Fruit fly (Drosophila melanogaster): ENCODE results near the gene pths.

pths gene

DNA sequence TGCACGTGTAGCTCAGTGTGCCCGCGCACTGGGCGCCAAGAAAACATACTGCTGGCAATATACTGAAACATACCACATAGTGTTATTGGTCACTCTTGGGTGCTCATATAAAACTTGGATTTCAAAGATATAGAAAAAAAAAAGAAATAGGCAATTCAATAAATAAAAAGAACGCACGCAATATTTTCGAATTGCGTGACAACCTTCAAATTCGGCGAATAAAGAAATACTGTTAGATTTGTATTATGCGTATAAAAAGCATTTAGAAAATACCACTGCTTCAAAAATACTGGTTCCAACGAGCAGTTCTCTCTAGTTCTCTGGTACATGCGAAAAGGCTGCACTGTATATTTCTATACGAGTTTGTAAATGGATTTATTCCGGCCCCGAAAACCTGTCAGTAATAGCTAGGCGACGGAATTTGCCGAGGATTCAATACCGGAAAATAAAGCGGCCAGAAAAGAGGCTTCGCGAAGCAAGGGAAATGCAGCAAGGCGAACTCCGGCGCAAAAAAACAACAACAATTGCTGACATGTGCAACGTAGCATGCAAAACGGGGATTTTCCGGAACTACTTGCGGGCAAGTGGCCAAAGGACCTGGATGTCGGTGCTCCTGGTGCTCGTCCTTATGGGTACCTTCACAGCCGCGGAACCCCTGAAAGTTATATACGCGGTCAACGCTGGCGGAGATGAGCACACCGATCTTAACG lies 40.5 kb upstream of the pths start, which contains the start of gene CG9257 (continued):
- TF ChIP-seq Dbx (GFP tag; IDR thresholded peaks at IDR 0.05) (no peak), lilli (GFP tag; optimal IDR thresholded peaks at IDR 0.05) (peak; percentile 46), CG17829 (tag; optimal IDR thresholded peaks at IDR 0.05) (peak; percentile 11), luna (GFP tag; optimal IDR thresholded peaks at IDR 0.05) (no peak), gsb-n (tag; optimal IDR thresholded peaks at IDR 0.05) (no peak), CG2199 (GFP tag; IDR thresholded peaks at IDR 0.05) (no peak), stwl (tag; optimal IDR thresholded peaks at IDR 0.05) (peak; percentile 60), ttk (GFP tag; IDR thresholded peaks at IDR 0.05) (no peak), CG33213 (GFP tag; optimal IDR thresholded peaks at IDR 0.05) (peak; percentile 38), Trl (optimal IDR thresholded peaks at IDR 0.05) (no peak), Trl (GFP tag; optimal IDR thresholded peaks at IDR 0.05) (peak; percentile 22), CG3281 (GFP tag; optimal IDR thresholded peaks at IDR 0.05) (no peak), CoRest (tag; optimal IDR thresholded peaks at IDR 0.05) (peak; percentile 20), Hmr (GFP tag; optimal IDR thresholded peaks at IDR 0.05) (peak; percentile 38), mld (GFP tag; IDR thresholded peaks at IDR 0.05; ENCODE audit: partially characterized antibody) (no peak), ara (GFP tag; IDR thresholded peaks at IDR 0.05) (no peak), ham (GFP tag; IDR thresholded peaks at IDR 0.05) (no peak), CG6683 (GFP tag; optimal IDR thresholded peaks at IDR 0.05) (no peak), Abd-B (GFP tag; optimal IDR thresholded peaks at IDR 0.05) (no peak), CG14050 (GFP tag; IDR thresholded peaks at IDR 0.05) (no peak), fu2 (GFP tag; optimal IDR thresholded peaks at IDR 0.05) (peak; percentile 64), hkb (optimal IDR thresholded peaks at IDR 0.05) (peak; percentile 17), hkb (GFP tag; IDR thresholded peaks at IDR 0.05) (no peak), CG8388 (GFP tag; optimal IDR thresholded peaks at IDR 0.05) (peak; percentile 44), cato (GFP tag; optimal IDR thresholded peaks at IDR 0.05; ENCODE audit: borderline replicate concordance) (no peak), CG12155 (GFP tag; optimal IDR thresholded peaks at IDR 0.05) (peak; percentile 7), CG18619 (GFP tag; optimal IDR thresholded peaks at IDR 0.05) (no peak), sens (GFP tag) (peak; percentile 91), sna (GFP tag; IDR thresholded peaks at IDR 0.05; ENCODE audit: partially characterized antibody) (0 out of 2 replicates have a peak, but pooled peaks have one; percentile 31), Dip2 (GFP tag; IDR thresholded peaks at IDR 0.05) (no peak), salm (tag; optimal IDR thresholded peaks at IDR 0.05) (no peak), CG12391 (tag; optimal IDR thresholded peaks at IDR 0.05) (peak; percentile 33), CG8765 (GFP tag; IDR thresholded peaks at IDR 0.05) (no peak), Oli (tag; optimal IDR thresholded peaks at IDR 0.05) (no peak), CHES-1-like (GFP tag; optimal IDR thresholded peaks at IDR 0.05) (peak; percentile 38), Dll (GFP tag; IDR thresholded peaks at IDR 0.05; ENCODE audit: partially characterized antibody) (0 out of 4 replicates have a peak, but pooled peaks have one; percentile 30), pzg (GFP tag; optimal IDR thresholded peaks at IDR 0.05) (peak; percentile 65), CG12659 (GFP tag; optimal IDR thresholded peaks at IDR 0.05) (peak; percentile 65), Sox100B (GFP tag; optimal IDR thresholded peaks at IDR 0.05) (no peak), CG10321 (GFP tag; IDR thresholded peaks at IDR 0.05) (no peak), CG4424 (GFP tag; optimal IDR thresholded peaks at IDR 0.05) (peak; percentile 20), CG1832 (GFP tag; optimal IDR thresholded peaks at IDR 0.05) (no peak), Fer1 (GFP tag; optimal IDR thresholded peaks at IDR 0.05) (peak; percentile 3), seq (GFP tag; IDR thresholded peaks at IDR 0.05) (no peak), Elba2 (GFP tag; optimal IDR thresholded peaks at IDR 0.05) (no peak), CG2129 (GFP tag; IDR thresholded peaks at IDR 0.05; ENCODE audit: partially characterized antibody) (no peak), dati (GFP tag; IDR thresholded peaks at IDR 0.05) (no peak), NC2α (GFP tag; optimal IDR thresholded peaks at IDR 0.05) (no peak), trem (tag; optimal IDR thresholded peaks at IDR 0.05) (peak; percentile 23), Med (GFP tag) (peak; percentile 6)
